Fruit fly (Drosophila melanogaster) whole organism, larva: ENCODE results near the gene cpb.

Experiments used
- noc ChIP-seq: fragments of 200-800 bp; sonication (Bioruptor generic); optimal IDR thresholded peaks from 3 replicates; lab custom pipeline; 2019; ENCODE audit warnings: missing biosample characterization, mild to moderate bottlenecking, missing genetic modification characterization, moderate library complexity

cpb gene

DNA sequence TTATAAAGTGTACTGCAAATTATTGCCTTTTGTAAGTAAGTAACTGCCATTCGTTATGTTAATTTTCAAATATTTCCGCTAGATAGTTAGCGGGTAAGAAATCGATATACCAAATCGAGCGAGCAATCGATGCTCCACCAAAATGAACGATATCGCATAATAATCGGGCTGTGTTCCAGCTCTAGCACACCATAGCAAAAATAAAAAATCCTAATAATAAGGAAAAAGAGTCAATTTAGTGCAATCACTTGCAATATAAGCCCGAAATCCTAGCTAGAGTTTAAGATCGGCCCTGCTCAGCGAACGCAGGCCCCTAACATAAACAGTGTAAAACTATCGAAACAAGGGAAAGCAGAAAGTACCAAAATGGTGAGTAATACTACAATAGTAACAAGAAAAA, at the start of gene cpb:
Gene cpb (plus strand): TSS at position 157 of the 400 bp plus-strand sequence.
- TF ChIP-seq noc: no peak

DNA sequence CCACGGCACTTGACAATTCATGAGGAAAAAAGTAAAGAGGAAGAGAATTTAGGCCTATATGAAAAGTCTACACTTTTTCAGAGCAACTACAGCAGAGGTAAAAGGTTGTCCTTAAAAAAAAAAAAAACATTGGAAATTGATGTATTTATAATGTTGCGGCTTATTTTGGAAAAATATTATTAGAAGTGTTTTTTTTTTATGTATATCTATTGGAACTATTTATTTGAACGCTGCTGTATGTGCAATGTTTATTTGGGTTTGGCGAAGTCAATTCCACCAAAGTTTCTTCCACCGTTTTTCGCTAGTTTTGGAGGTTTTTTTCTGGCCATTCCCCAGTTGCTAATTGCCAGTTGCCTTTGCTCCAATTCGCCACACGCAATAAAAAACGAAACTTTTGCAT, 48.8 kb upstream of the cpb start:
- no peak for TF ChIP-seq noc

DNA sequence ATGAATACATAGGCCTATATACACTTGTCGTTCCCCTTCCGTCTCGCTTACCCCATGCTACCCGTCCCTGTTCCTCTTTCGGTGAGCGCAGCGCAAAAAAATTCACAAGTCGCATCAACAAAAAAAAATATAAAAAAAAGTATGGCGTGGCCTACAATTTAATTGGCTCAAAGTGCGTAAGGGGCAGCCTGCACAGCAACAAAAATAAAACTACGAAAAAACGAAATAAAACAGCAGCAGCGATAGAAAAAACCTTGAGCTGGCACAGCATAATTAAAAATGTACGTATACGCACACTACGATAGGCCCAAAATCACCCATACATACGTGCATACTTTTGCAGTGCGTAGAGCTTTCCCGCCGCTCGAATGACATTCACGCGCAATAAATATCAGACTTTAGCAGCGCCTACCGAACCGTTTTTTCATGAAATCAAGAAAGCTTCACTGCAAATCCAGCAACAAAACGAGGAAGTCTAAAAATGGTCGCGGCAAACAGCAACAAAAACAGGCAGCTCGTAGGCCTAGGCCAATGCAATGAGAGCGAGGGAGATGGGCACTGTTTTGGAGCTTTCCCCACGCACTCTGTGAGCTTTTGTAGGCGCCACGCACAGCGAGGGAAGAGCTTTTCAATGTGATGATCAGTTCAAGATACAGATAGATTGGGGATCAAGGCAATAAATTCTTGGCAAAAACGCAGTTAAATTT, 47.7 kb upstream of the cpb start:
- peak; percentile 57 for TF ChIP-seq noc

DNA sequence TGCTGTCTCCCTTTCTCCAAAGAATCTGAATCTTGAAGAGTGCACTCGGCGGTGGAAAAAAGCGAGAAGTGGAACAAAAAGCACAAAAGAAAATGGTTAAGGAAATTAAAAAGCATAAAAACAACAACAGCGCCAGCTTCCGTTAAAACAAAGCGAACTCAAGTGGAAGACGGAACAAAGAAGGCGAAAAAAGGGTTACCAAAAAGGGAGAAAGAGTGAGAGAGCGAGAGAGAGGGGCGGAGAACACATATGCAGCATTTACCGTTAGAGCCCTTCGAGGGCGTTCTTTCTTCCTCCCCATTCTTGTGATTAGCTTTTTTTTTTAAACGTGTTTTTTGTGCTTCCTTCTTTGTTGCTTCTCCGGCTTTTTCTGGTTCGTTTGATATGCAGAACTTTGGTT, 46.6 kb upstream of the cpb start:
- no peak for TF ChIP-seq noc

DNA sequence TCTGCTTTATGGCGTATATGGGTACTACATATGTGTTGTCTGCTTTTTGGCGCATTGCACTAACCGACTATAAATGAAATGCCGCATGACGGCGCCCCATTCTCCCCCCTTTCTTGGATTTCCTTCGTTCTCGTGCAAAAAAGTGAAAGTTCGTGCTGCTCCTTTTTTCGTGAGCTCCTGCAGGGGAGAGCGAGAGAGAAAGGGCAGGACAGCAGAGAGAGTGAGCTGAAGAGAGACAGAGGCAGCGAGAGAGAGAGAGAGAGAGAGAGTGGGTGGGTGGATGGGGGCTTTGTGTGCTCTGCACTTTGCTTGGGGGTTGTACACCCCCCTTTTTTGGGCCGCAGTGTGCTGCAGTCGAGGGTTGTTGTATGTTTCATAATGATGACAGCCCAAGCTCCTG, 41.6 kb upstream of the cpb start:
- no peak for TF ChIP-seq noc

DNA sequence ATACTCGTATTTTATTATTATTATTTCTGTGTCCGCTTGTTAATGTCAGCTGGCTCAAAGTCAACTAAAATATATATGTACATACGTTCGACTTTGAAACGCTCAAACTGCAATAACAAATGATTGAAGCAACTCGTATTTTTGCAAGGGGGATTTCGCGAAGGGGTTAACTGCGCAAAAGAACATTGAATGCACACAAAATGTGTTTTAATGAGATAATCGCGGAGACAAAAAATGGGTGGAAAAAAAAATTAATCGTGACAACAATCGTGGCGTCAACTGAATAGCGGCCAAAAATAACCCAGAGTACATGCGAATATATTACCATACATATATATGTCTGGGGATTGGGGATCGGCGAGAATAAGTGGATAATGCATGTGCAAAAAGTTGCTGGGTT, 38.8 kb upstream of the cpb start:
- no peak for TF ChIP-seq noc

DNA sequence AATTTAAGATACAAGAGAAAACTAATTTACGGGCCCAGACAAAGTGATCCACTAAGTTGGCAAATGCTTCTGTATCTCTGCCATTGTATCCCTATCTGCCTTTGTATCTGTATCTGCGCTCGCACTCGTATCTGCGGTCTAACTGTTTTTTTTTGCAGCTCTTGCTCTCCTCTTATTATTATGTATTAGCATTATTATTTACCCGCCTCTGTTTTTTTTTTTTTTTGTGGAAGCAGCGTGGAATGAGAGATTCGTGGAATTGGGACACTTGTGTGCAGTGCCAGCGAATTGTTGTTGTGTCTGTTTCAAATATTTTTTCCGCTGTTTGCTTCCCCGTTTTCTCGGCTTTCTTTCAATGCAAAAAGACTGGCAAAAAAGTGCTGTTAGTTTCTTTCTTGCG, 37.9 kb upstream of the cpb start:
- TF ChIP-seq noc: no peak

DNA sequence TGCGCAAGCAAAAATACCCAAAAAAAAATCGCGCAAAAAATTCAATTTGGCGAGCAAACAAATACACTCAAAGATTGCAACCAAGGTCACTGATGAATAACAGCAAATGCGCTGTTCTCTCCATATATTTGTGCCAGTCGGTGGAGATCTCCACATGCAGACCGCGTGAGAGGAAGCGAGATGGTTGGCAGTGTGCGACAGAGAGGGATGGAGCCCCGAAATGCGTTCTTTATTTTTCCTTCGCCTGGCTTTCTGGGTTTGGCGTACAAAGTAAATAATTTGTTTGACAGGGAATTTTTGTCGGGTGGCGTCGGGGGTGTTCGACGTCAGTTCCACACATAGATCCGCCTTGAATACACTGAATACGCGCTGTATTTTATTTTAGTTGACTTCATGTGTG, 37.2 kb upstream of the cpb start:
- no peak for TF ChIP-seq noc

DNA sequence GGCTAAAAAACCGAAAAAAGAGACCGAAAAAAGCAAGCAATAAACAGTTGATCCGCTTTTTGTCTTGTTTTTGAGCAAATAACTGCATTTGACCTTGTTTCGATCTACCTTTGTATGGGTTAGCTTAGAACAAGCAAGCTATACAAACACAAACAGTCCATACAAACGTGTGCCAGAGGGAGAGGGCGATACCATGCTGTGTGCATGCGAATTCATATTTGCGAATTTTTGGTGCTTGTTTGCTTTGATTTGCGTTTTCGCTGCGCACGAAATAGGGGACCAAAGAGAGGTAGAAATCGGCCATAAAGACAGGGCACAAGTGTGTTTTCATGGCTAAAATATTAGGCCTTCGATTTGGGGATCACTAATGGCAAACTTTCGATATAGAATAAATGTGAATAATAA, 36.1 kb upstream of the cpb start:
- TF ChIP-seq noc: peak; percentile 5

DNA sequence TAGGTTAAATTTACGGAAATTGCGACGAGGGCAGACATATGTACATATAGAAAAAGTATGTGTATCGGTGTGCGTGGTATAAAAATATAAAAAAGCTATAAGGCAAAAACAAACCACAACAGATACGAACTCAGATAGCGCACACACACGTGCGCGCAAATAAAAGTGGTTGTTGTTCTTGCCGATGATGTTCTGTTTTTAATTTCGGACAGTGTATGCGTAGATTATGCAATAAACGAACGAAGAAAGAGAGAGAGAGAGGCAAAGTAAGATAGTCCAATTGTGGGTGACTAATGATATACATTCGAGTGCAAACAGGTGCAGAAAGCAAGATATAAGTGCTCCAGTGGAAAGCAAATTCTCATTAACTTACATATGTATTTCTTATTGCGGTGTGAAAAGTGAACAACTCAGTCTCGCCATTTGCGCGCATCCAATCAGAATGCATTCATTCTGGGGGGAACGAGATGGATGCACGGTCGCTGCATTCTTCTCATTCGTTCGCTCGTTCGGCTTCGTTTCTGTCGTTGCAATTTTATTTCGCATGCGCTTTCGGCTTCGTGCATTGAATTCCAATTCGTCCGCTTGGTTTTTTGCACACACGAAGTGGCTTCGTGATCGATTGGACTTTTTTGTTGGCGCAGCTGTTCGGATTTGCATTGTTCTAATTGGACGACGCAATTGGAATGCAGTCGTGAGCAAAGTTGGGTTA, 35.2 kb upstream of the cpb start:
- peak; percentile 35 for TF ChIP-seq noc

DNA sequence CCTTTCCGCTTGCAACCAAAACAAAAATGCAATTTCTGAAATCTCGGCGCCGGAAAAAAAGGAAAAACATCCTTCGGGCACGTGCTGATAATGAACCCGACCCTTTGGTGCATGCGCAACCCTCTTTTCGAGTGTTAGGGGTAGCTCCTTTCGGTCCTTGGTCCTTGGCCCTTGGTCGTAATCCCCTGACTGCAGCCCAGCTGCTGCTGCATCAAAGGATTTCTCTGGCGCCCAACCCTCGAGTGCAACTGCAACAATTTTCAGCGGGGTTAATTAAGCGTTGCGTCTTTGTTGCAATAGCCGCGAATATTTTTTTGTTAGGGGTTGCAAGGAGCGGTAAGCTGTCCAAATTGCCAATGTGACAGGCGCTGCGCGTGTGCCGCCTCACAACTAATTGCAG, 34.3 kb upstream of the cpb start:
- no peak for TF ChIP-seq noc

DNA sequence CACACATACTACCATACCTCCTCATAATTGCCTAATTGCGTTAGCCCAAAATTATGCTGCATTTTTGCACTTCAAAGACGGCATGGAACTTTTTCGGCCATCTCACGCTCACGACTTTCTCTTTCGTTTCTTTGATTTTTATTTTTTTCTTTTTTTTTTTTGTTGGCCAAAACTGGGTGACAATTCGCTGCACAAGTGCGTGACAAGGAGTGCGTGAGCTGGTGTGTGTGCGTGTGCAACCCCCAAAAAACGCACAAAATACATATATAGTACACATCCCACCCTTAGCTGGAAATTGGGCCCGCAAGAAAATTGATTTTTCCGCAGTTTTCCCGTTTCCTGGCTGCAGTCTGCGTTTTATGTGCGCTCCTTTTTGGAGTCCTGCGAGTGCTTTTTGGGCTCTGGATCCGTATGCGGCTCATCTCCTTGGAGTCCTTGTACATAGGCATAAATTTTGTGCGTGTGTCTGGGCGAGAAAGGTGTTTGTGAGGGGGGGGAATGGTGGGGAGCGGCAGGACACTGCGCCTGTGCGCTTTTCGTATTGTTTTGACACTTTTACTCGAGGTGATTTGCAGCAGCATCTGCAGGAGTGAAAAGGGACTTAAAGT, 32.5 kb upstream of the cpb start:
- TF ChIP-seq noc: no peak

DNA sequence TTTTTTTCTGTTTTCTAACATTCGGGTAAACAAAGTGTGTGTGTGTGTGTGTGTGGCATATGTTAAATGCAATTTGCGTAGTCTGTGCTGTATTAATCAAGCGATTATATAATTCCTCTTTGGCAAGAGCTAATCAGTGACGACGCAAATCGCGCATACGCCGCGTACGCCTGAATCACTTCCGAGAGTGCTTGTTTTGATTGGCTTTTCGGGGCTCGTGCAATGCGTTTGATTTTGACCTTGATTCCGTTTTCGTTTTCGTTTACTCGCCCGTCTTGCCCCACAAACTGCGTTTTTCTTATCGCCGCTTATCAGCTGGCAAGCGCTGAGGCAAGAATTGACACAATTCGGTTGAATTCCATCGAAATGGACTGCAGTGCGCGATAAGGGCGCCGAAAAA, 11.8 kb upstream of the cpb start:
- TF ChIP-seq noc: peak; percentile 24

DNA sequence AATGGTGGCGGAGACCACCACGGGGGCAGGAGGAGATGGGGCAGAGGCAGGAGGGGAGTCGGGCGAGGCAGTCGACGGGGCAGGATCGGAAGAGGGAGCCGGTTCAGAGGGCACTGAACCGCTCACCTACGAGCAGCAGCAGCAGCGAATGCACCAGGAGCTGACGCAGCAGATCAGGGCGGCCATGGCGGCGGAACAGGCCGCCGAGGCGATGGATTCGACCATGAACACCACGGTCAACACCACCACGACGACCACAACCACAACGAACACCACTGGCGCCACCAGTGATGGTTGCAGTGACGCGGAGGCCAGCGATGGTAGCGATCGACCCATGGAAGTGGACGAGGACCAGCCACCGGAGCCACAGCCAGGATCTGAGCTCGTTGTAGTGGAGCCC, 8.4 kb upstream of the cpb start:
- no peak for TF ChIP-seq noc

DNA sequence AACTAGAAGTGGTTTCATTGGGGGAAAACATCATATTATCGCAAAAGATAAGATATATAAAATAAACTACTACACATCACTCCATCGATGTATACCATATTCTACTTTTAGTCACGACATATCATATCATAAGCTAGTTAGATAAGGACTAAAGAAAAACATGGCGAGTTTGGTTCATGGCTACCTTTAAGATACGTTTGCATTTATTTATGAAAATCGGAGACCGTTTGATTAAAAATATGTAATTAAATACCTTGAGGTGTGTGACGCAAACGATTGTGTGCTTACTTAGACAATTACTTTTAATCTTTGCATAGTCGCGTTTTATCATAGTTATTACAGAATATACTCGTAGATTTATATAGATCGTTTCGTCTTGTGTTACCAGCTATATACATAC, 2.3 kb downstream of the cpb start:
- TF ChIP-seq noc: no peak

DNA sequence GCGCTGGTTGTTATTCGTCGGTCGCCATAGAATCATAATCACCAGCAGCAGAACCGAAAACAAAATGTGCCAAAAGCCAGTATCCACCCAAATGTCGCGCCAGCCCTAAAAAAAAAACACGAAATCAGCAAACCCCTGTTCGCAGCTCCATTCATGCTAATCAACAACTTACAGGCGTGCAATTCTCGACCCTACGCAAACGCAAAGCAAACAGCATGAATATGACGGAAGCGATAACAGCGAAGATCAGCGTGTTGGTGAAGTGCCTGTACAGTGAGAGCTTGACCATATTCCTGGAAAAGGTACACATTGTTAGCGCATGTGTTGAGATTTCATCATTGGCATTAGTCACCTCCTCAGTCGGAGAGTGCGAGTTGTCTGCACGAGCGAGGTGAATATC, 3.4 kb downstream of the cpb start:
- no peak for TF ChIP-seq noc

DNA sequence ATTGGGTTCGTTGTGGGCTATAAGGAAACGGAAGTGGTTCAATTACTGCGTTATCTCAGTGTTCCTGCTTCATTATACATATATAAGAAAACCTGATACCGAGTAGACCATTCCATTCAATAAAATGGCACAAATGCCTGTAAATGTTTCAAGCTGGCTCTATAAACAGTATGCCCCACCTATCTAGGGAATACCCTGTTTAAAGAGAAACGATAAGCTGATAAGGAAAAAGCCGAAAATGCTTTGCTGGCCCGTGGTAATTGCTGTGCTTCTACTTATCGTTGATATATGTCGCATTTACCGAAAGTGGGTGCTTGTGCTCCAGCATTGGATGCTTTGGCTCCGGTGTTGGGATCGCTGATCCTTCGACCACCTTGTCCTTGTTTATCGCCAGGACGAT, 4.6 kb downstream of the cpb start:
- TF ChIP-seq noc: no peak

DNA sequence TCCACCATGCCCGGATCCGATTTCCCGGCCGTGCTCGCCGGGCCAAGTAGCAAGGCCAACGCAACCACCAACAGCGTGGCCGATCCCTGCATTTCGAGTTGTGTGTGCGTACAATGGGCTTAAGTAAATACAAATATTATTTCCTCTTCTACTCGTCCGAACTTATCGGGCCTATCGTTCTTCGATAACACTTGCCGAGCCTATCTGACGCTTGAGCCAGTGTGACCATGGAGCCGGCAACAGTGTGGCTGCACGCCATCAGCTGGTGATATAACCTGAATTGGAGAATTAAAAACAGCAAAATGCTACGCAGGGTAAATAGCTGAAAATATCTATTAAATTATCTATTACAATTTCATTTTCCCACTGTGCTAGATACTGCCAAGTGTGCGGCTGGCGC, 5.5 kb downstream of the cpb start, which contains the start of the genes CG17660 and mRpL48:
Gene CG17660 (minus strand): TSS at position 198 of the 400 bp plus-strand sequence.
Gene mRpL48 (plus strand): TSS at position 239 of the 400 bp plus-strand sequence.
- no peak for TF ChIP-seq noc
